Worm (Caenorhabditis elegans) whole organism, early embryonic: ENCODE data around the gene nit-1.
A peak's percentile ranks its signal among the peaks of the same experiment; 100 is the strongest.

Experiments
- B0310.2 ChIP-seq: sonication (generic microtip); optimal IDR thresholded peaks from 2 replicates; lab custom pipeline; 2016; ENCODE audit warnings: mild to moderate bottlenecking, missing genetic modification characterization, missing compliant biosample characterization
- F13C5.2 ChIP-seq: sonication (generic microtip); optimal IDR thresholded peaks from 2 replicates; lab custom pipeline; 2017; ENCODE audit warnings: mild to moderate bottlenecking, missing genetic modification characterization, inconsistent platforms, missing compliant biosample characterization
- aly-1 ChIP-seq: sonication (generic microtip); optimal IDR thresholded peaks from 2 replicates; lab custom pipeline; 2016; ENCODE audit warnings: missing genetic modification characterization, missing compliant biosample characterization
- ama-1 ChIP-seq: fragments of 150-350 bp; optimal IDR thresholded peaks from 2 replicates; lab custom pipeline; 2014
- ceh-13 ChIP-seq: fragments of 200-800 bp; sonication (Bioruptor generic); optimal IDR thresholded peaks from 2 replicates; lab custom pipeline; 2018; ENCODE audit warnings: mild to moderate bottlenecking, missing genetic modification characterization, missing compliant biosample characterization
- ceh-36 ChIP-seq: sonication (generic microtip); optimal IDR thresholded peaks from 2 replicates; lab custom pipeline; 2016; ENCODE audit warnings: missing genetic modification characterization, inconsistent platforms, missing compliant biosample characterization
- ets-7 ChIP-seq: sonication (generic microtip); optimal IDR thresholded peaks from 2 replicates; lab custom pipeline; 2016; ENCODE audit warnings: missing genotype, missing genetic modification characterization, missing compliant biosample characterization
- flt-1 ChIP-seq: fragments of 200-800 bp; sonication (Bioruptor generic); IDR thresholded peaks from 2 replicates; pipeline ENCODE4 v1.3.6; 2022; ENCODE audit warnings: missing genetic modification characterization, missing compliant biosample characterization
- hmbx-1 ChIP-seq: sonication (generic microtip); optimal IDR thresholded peaks from 2 replicates; lab custom pipeline; 2016; ENCODE audit warnings: mild to moderate bottlenecking, missing genetic modification characterization, missing compliant biosample characterization
- hmg-4 ChIP-seq: fragments of 200-800 bp; sonication (Bioruptor generic); optimal IDR thresholded peaks from 2 replicates; lab custom pipeline; 2018; ENCODE audit warnings: mild to moderate bottlenecking, missing genetic modification characterization, missing compliant biosample characterization
- hnd-1 ChIP-seq: sonication (generic microtip); optimal IDR thresholded peaks from 2 replicates; lab custom pipeline; 2016; ENCODE audit warnings: missing genetic modification characterization, missing compliant biosample characterization
- pes-1 ChIP-seq: fragments of 200-800 bp; sonication (Bioruptor generic); IDR thresholded peaks from 2 replicates; pipeline ENCODE4 v1.3.6; 2022; ENCODE audit warnings: missing genetic modification reagents, missing genetic modification characterization, missing compliant biosample characterization
- scrt-1 ChIP-seq: fragments of 200-800 bp; sonication (Bioruptor generic); IDR thresholded peaks from 2 replicates; pipeline ENCODE4 v1.3.6; 2022; ENCODE audit warnings: missing genetic modification characterization, missing compliant biosample characterization
- sea-1 ChIP-seq: fragments of 200-800 bp; sonication (Bioruptor generic); conservative IDR thresholded peaks from 2 replicates; pipeline ENCODE4 v1.3.6; 2022; ENCODE audit warnings: missing genetic modification characterization, missing compliant biosample characterization
- tbx-11 ChIP-seq: fragments of 200-800 bp; sonication (Bioruptor generic); IDR thresholded peaks from 2 replicates; pipeline ENCODE4 v1.3.6; 2022; ENCODE audit warnings: missing genetic modification characterization, missing compliant biosample characterization
- tbx-37 ChIP-seq: fragments of 200-800 bp; sonication (Bioruptor generic); conservative IDR thresholded peaks from 2 replicates; pipeline ENCODE4 v1.3.6; 2022; ENCODE audit warnings: missing genetic modification reagents, missing genetic modification characterization, missing compliant biosample characterization
- tra-4 ChIP-seq: sonication (generic microtip); optimal IDR thresholded peaks from 2 replicates; lab custom pipeline; 2017; ENCODE audit warnings: missing genetic modification characterization, missing compliant biosample characterization

nit-1 gene

ce11 chrIII:3915705-3916104 lies 6.3 kb upstream of the nit-1 start:
- no peak for TF ChIP-seq sea-1 (GFP tag; lab: Robert Waterston, UW)
- no peak for TF ChIP-seq hmbx-1 (tag; lab: Kevin White, UChicago)
- peak; percentile 32 for TF ChIP-seq hmg-4 (GFP tag; lab: Kevin White, UChicago)
- TF ChIP-seq tbx-37, result no peak

- TF ChIP-seq B0310.2 (tag; lab: Kevin White, UChicago), result peak; percentile 15
- TF ChIP-seq ceh-13 (GFP tag; lab: Kevin White, UChicago), result peak; percentile 67
- peak; percentile 74 for TF ChIP-seq hnd-1 (tag; lab: Kevin White, UChicago)
- peak; percentile 75 for TF ChIP-seq flt-1 (GFP tag; lab: Robert Waterston, UW)
- TF ChIP-seq sea-1 (GFP tag; lab: Robert Waterston, UW), result peak; percentile 88
- TF ChIP-seq ceh-36 (tag; lab: Kevin White, UChicago), result peak; percentile 84
- TF ChIP-seq F13C5.2, result peak; percentile 93
- peak; percentile 75 for TF ChIP-seq aly-1 (tag; lab: Kevin White, UChicago)
- peak; percentile 81 for TF ChIP-seq tbx-11 (GFP tag; lab: Robert Waterston, UW)
- peak; percentile 57 for TF ChIP-seq ets-7 (tag; lab: Kevin White, UChicago)
- TF ChIP-seq tra-4, result peak; percentile 5
- TF ChIP-seq pes-1 (GFP tag; lab: Robert Waterston, UW), result peak; percentile 87
- TF ChIP-seq scrt-1 (GFP tag; lab: Robert Waterston, UW), result peak; percentile 86
- TF ChIP-seq ama-1 (lab: Kevin White, UChicago), result no peak
- peak; percentile 68; the same call in 1 of the 2 replicates for TF ChIP-seq tbx-37
- TF ChIP-seq hmg-4 (GFP tag; lab: Kevin White, UChicago), result peak; percentile 82
- no peak for TF ChIP-seq hmbx-1 (tag; lab: Kevin White, UChicago)
Observed at ce11 chrIII:3916624-3917023, 5.4 kb upstream of the nit-1 start, which contains the start of gene ccdc-47. Gene ccdc-47, plus strand, starts transcription at chrIII:3916967.

- TF ChIP-seq flt-1 (GFP tag; lab: Robert Waterston, UW) (no peak), ceh-36 (tag; lab: Kevin White, UChicago) (no peak), hnd-1 (tag; lab: Kevin White, UChicago) (no peak), ama-1 (lab: Kevin White, UChicago) (no peak), ets-7 (tag; lab: Kevin White, UChicago) (no peak), hmg-4 (GFP tag; lab: Kevin White, UChicago) (no peak), B0310.2 (tag; lab: Kevin White, UChicago) (no peak), F13C5.2 (no peak), aly-1 (tag; lab: Kevin White, UChicago) (no peak), tbx-11 (GFP tag; lab: Robert Waterston, UW) (no peak), sea-1 (GFP tag; lab: Robert Waterston, UW) (no peak), tbx-37 (no peak), tra-4 (no peak), ceh-13 (GFP tag; lab: Kevin White, UChicago) (no peak), pes-1 (GFP tag; lab: Robert Waterston, UW) (no peak), hmbx-1 (tag; lab: Kevin White, UChicago) (no peak), scrt-1 (GFP tag; lab: Robert Waterston, UW) (no peak)
Observed at ce11 chrIII:3918569-3918968, 3.4 kb upstream of the nit-1 start, which contains the start of gene ZK1058.3. Gene ZK1058.3, plus strand, starts transcription at chrIII:3918869.

DNA sequence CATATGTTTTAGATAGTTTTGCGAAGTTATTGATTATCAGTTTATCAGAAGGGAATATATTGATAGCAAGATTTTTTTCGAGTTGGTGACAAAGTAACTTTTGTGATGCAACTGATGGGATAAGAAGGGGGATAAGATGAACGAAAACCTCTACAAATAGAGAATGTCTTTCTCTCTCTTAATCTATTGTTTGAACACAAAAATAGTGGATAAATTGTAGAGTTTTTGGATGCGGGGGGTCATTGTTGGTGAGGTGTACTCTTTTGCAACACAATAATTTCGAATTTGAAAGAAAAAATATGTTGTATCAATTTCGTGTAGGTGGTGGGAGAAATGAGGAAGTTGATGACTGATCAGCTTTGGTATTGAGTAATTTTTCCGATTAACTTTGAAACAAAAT lies 4.1 kb downstream of the nit-1 start, which contains the start of gene ZK1058.9:
TSS of gene ZK1058.9 (minus strand) at position 101 of the 400 bp plus-strand sequence.
- no peak for TF ChIP-seq hmg-4 (GFP tag; lab: Kevin White, UChicago)
- TF ChIP-seq hmbx-1 (tag; lab: Kevin White, UChicago), result no peak
- no peak for TF ChIP-seq flt-1 (GFP tag; lab: Robert Waterston, UW)
- TF ChIP-seq sea-1 (GFP tag; lab: Robert Waterston, UW), result no peak

- TF ChIP-seq ceh-36 (tag; lab: Kevin White, UChicago) (no peak), hmbx-1 (tag; lab: Kevin White, UChicago) (no peak), tra-4 (no peak), hmg-4 (GFP tag; lab: Kevin White, UChicago) (no peak), flt-1 (GFP tag; lab: Robert Waterston, UW) (no peak), aly-1 (tag; lab: Kevin White, UChicago) (no peak), scrt-1 (GFP tag; lab: Robert Waterston, UW) (no peak), ama-1 (lab: Kevin White, UChicago) (no peak), tbx-37 (no peak), F13C5.2 (no peak), hnd-1 (tag; lab: Kevin White, UChicago) (no peak), ets-7 (tag; lab: Kevin White, UChicago) (no peak), tbx-11 (GFP tag; lab: Robert Waterston, UW) (no peak), B0310.2 (tag; lab: Kevin White, UChicago) (no peak), ceh-13 (GFP tag; lab: Kevin White, UChicago) (no peak), sea-1 (GFP tag; lab: Robert Waterston, UW) (no peak), pes-1 (GFP tag; lab: Robert Waterston, UW) (no peak)
Observed at ce11 chrIII:3926801-3927200, 4.8 kb downstream of the nit-1 start.

ce11 chrIII:3927450-3927849 lies 5.4 kb downstream of the nit-1 start:
- TF ChIP-seq hmg-4 (GFP tag; lab: Kevin White, UChicago) (no peak), pes-1 (GFP tag; lab: Robert Waterston, UW) (no peak), B0310.2 (tag; lab: Kevin White, UChicago) (no peak), ceh-13 (GFP tag; lab: Kevin White, UChicago) (no peak), tbx-37 (no peak), F13C5.2 (no peak), aly-1 (tag; lab: Kevin White, UChicago) (no peak), ets-7 (tag; lab: Kevin White, UChicago) (no peak), hmbx-1 (tag; lab: Kevin White, UChicago) (no peak), ceh-36 (tag; lab: Kevin White, UChicago) (no peak), scrt-1 (GFP tag; lab: Robert Waterston, UW) (no peak), hnd-1 (tag; lab: Kevin White, UChicago) (no peak), sea-1 (GFP tag; lab: Robert Waterston, UW) (no peak), tra-4 (no peak), ama-1 (lab: Kevin White, UChicago) (no peak)

- TF ChIP-seq ceh-13 (GFP tag; lab: Kevin White, UChicago) (no peak), F13C5.2 (no peak), flt-1 (GFP tag; lab: Robert Waterston, UW) (no peak), B0310.2 (tag; lab: Kevin White, UChicago) (no peak), tra-4 (no peak)
Observed at ce11 chrIII:3928136-3928535, 6.1 kb downstream of the nit-1 start, which contains the start of gene F37A8.1. Gene F37A8.1, plus strand, starts transcription at chrIII:3928436.
